Worm (Caenorhabditis elegans) whole organism, midembryonic: ENCODE results near the gene oat-1.

Experiments used
- T22C8.4 ChIP-seq: fragments of 200-800 bp; sonication (Bioruptor generic); IDR thresholded peaks from 2 replicates; pipeline ENCODE4 v1.3.6; 2022; ENCODE audit warnings: missing genetic modification characterization, missing compliant biosample characterization
- cog-1 ChIP-seq: sonication (generic microtip); optimal IDR thresholded peaks from 2 replicates; lab custom pipeline; 2016; ENCODE audit warnings: missing genetic modification characterization, missing compliant biosample characterization
- flt-1 ChIP-seq: fragments of 200-800 bp; sonication (Bioruptor generic); IDR thresholded peaks from 2 replicates; pipeline ENCODE4 v1.3.6; 2022; ENCODE audit warnings: missing genetic modification characterization, missing compliant biosample characterization
- klf-2 ChIP-seq: fragments of 200-800 bp; sonication (Bioruptor generic); conservative IDR thresholded peaks from 2 replicates; pipeline ENCODE4 v1.3.6; 2022; ENCODE audit warnings: missing genetic modification reagents, missing genetic modification characterization, missing compliant biosample characterization
- med-1 ChIP-seq: sonication (generic microtip); optimal IDR thresholded peaks from 2 replicates; lab custom pipeline; 2017; ENCODE audit warnings: missing genetic modification characterization, mild to moderate bottlenecking, missing compliant biosample characterization, antibody characterized with exemption, missing genetic modification reagents; ENCODE audit not compliant: insufficient read depth
- ref-1 ChIP-seq: fragments of 200-800 bp; sonication (Bioruptor generic); conservative IDR thresholded peaks from 2 replicates; pipeline ENCODE4 v1.3.6; 2022; ENCODE audit warnings: missing genetic modification reagents, missing genetic modification characterization, missing compliant biosample characterization
- tab-1 ChIP-seq: fragments of 200-800 bp; sonication (Bioruptor generic); IDR thresholded peaks from 2 replicates; pipeline ENCODE4 v1.3.6; 2022; ENCODE audit warnings: missing genetic modification characterization, missing compliant biosample characterization
- ztf-23 ChIP-seq: fragments of 200-800 bp; sonication (Bioruptor generic); IDR thresholded peaks from 2 replicates; pipeline ENCODE4 v1.3.6; 2022; ENCODE audit warnings: missing genetic modification reagents, missing genetic modification characterization, missing compliant biosample characterization
- ztf-29 ChIP-seq: fragments of 200-800 bp; sonication (Bioruptor generic); IDR thresholded peaks from 2 replicates; pipeline ENCODE4 v1.3.6; 2022; ENCODE audit warnings: missing genetic modification reagents, missing genetic modification characterization, missing compliant biosample characterization

oat-1 gene

ce11 chrIV:8431567-8432458 is 40.6 kb downstream of the oat-1 start:
- TF ChIP-seq cog-1 (tag; lab: Kevin White, UChicago), result no peak
- no peak for TF ChIP-seq med-1 (GFP tag; lab: Kevin White, UChicago)
- TF ChIP-seq klf-2 (GFP tag; lab: Robert Waterston, UW), result no peak
- TF ChIP-seq ztf-23, result peak; percentile 35; the same call in 1 of the 2 replicates
- TF ChIP-seq T22C8.4 (GFP tag; lab: Robert Waterston, UW), result peak; percentile 86
- no peak for TF ChIP-seq ref-1 (GFP tag; lab: Robert Waterston, UW)
- peak; percentile 83 for TF ChIP-seq flt-1 (GFP tag; lab: Robert Waterston, UW)
- TF ChIP-seq ztf-29, result peak; percentile 86
- TF ChIP-seq tab-1 (GFP tag; lab: Robert Waterston, UW), result no peak; the same call in 1 of the 2 replicates

DNA sequence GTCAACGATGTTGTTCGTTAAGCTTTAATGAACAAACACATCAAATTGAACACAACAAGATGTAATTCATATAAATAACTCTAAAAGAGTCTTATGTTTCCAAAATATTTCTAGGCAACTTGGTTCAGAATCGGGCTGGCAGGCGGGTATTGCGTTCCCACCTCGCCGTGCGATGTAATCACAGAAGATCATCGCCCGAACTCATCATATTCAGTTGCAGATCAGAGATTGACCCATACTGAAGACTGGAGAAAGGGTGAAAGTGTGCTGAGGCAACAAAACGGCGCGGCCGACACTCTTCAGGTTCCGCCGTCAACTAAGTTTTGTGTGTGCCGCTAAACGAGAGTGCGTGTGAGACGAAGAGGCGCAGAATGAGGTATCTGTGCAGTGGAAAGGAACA is 43.9 kb downstream of the oat-1 start:
- TF ChIP-seq flt-1 (GFP tag; lab: Robert Waterston, UW) (peak; percentile 76), med-1 (GFP tag; lab: Kevin White, UChicago) (no peak), klf-2 (GFP tag; lab: Robert Waterston, UW) (no peak), tab-1 (GFP tag; lab: Robert Waterston, UW) (0 out of 2 replicates have a peak, but pooled peaks have one; percentile 74), ref-1 (GFP tag; lab: Robert Waterston, UW) (no peak), cog-1 (tag; lab: Kevin White, UChicago) (peak; percentile 43), ztf-23 (0 out of 2 replicates have a peak, but pooled peaks have one; percentile 22)

DNA sequence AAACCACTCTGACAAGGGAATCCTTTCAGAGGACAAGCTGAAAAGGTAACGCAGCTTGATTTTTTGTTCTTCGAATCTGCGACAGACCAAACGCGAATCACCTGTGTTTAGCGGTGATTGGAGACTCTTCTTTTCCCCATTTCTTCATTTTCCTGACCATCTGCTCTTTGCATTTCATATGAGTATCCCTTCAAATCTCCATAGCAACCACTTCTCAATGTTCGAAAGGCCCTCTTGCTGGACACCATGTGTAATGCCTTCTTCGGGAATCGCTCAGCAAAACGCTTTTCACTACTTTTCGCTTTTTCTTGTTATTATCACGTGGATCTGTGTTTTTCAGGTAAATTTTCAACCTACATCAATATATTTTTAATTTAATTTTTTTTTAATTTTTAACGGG is 45.9 kb downstream of the oat-1 start, which contains the start of the genes T26A8.3 and tmem-231:
TSS of gene T26A8.3 (minus strand) at position 101 of the 400 bp plus-strand sequence.
TSS of gene tmem-231 (plus strand) at position 249 of the 400 bp plus-strand sequence.
- no peak for TF ChIP-seq cog-1 (tag; lab: Kevin White, UChicago)
- TF ChIP-seq T22C8.4 (GFP tag; lab: Robert Waterston, UW), result no peak
- no peak for TF ChIP-seq ztf-29
- TF ChIP-seq tab-1 (GFP tag; lab: Robert Waterston, UW), result no peak
- TF ChIP-seq ref-1 (GFP tag; lab: Robert Waterston, UW), result no peak
- TF ChIP-seq med-1 (GFP tag; lab: Kevin White, UChicago), result no peak
- TF ChIP-seq flt-1 (GFP tag; lab: Robert Waterston, UW), result no peak
- no peak for TF ChIP-seq klf-2 (GFP tag; lab: Robert Waterston, UW)
- TF ChIP-seq ztf-23, result no peak

- TF ChIP-seq ref-1 (GFP tag; lab: Robert Waterston, UW), result no peak
- TF ChIP-seq klf-2 (GFP tag; lab: Robert Waterston, UW), result no peak
- no peak for TF ChIP-seq cog-1 (tag; lab: Kevin White, UChicago)
- no peak for TF ChIP-seq flt-1 (GFP tag; lab: Robert Waterston, UW)
- no peak for TF ChIP-seq ztf-29
- no peak for TF ChIP-seq tab-1 (GFP tag; lab: Robert Waterston, UW)
- TF ChIP-seq T22C8.4 (GFP tag; lab: Robert Waterston, UW), result no peak
- no peak for TF ChIP-seq ztf-23
- no peak for TF ChIP-seq med-1 (GFP tag; lab: Kevin White, UChicago)
Observed at ce11 chrIV:8420961-8421360, 51.4 kb downstream of the oat-1 start, which contains the start of gene M116.5. Gene M116.5, minus strand, starts transcription at chrIV:8421061.
